Worm (Caenorhabditis elegans): Measurements from ENCODE around the gene T24B8.3.

Gene T24B8.3

DNA sequence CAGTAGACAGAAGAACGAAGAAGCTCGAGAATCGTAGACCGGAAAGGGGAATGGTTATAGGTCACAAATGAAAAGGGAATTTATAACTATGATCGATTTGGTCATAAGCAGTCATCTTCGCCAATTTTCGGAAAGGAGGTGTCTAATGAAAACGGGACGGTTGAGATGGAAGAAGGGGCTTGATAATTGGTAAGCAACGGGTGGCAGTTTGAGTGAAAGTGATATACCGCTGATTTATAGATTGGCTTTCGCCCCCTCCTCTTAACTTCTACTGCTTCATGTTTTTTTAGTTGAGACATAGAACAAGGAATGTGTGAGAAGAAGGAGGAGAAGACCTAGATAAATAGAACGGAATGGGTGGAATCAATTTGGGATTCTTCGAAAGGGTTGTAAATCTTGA is 11.8 kb upstream of the T24B8.3 start:
- TF ChIP-seq mxl-1 (tag; optimal IDR thresholded peaks at IDR 0.05) (no peak), lin-40 (tag; optimal IDR thresholded peaks at IDR 0.05) (no peak), somi-1 (GFP tag; optimal IDR thresholded peaks at IDR 0.05) (no peak), hmg-1.2 (GFP tag; IDR thresholded peaks at IDR 0.05) (no peak), ceh-91 (GFP tag; IDR thresholded peaks at IDR 0.05) (no peak), F57A8.1 (GFP tag; optimal IDR thresholded peaks at IDR 0.05) (no peak), tbx-9 (tag; optimal IDR thresholded peaks at IDR 0.05; ENCODE audit: borderline replicate concordance) (no peak), Y95B8A.8 (GFP tag; IDR thresholded peaks at IDR 0.05) (no peak), cebp-2 (GFP tag; IDR thresholded peaks at IDR 0.05) (no peak), athp-1 (tag; optimal IDR thresholded peaks at IDR 0.05) (no peak), ets-4 (GFP tag; optimal IDR thresholded peaks at IDR 0.05) (no peak), F33H1.4 (GFP tag; IDR thresholded peaks at IDR 0.05) (no peak), die-1 (tag; optimal IDR thresholded peaks at IDR 0.05) (no peak), cebp-1 (GFP tag; IDR thresholded peaks at IDR 0.05) (no peak), cebp-1 (tag; optimal IDR thresholded peaks at IDR 0.05) (no peak), snpc-1.3 (tag; optimal IDR thresholded peaks at IDR 0.05; ENCODE audit: insufficient read depth) (no peak)

DNA sequence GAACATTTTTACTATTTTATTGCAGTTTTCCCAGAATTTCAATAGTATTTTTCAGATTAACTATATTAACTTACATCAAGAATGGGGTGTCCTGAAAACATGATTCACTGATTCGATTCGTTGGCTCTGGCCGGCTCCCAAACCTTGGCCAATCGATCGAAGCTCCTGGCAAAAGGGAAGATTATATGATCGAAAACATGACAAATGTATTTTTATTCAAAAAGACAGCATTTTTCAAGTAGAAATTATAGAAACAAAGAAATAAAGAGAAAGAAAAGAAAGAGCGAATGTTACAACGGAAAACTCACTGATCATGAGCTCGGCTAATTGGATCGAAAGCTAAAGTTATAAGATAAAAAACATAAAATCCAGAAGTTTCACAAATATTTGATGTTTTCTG is 9.8 kb upstream of the T24B8.3 start, which contains the start of gene T24B8.4:
T24B8.4 (minus strand) TSS at position 101 of the 400 bp plus-strand sequence.
- no peak for TF ChIP-seq zfh-2 (GFP tag; conservative IDR thresholded peaks at IDR 0.05)
- no peak for TF ChIP-seq C06A6.2 (GFP tag; conservative IDR thresholded peaks at IDR 0.05)
- TF ChIP-seq B0035.1 (tag; optimal IDR thresholded peaks at IDR 0.05), result no peak
- TF ChIP-seq F57A8.1 (GFP tag; optimal IDR thresholded peaks at IDR 0.05), result no peak
- TF ChIP-seq lin-40 (tag; optimal IDR thresholded peaks at IDR 0.05), result no peak
- no peak for TF ChIP-seq ceh-79 (tag; optimal IDR thresholded peaks at IDR 0.05)
- TF ChIP-seq mxl-1 (tag; optimal IDR thresholded peaks at IDR 0.05), result no peak
- no peak for TF ChIP-seq F10E7.11 (tag; optimal IDR thresholded peaks at IDR 0.05)
- no peak for TF ChIP-seq unc-130 (GFP tag; optimal IDR thresholded peaks at IDR 0.05)
- TF ChIP-seq snpc-4 (GFP tag; optimal IDR thresholded peaks at IDR 0.05), result no peak
- no peak for TF ChIP-seq snpc-4 (tag; optimal IDR thresholded peaks at IDR 0.05)
- no peak for TF ChIP-seq dpl-1 (GFP tag; optimal IDR thresholded peaks at IDR 0.05)
- no peak for TF ChIP-seq zim-3 (tag; optimal IDR thresholded peaks at IDR 0.05)
- no peak for TF ChIP-seq F57C9.4 (tag; optimal IDR thresholded peaks at IDR 0.05)
- no peak for TF ChIP-seq unc-62 (GFP tag; optimal IDR thresholded peaks at IDR 0.05)
- no peak for TF ChIP-seq K12H6.12 (tag; optimal IDR thresholded peaks at IDR 0.05)
- TF ChIP-seq efl-1 (GFP tag; optimal IDR thresholded peaks at IDR 0.05), result no peak
- TF ChIP-seq aptf-3 (GFP tag; IDR thresholded peaks at IDR 0.05), result no peak

DNA sequence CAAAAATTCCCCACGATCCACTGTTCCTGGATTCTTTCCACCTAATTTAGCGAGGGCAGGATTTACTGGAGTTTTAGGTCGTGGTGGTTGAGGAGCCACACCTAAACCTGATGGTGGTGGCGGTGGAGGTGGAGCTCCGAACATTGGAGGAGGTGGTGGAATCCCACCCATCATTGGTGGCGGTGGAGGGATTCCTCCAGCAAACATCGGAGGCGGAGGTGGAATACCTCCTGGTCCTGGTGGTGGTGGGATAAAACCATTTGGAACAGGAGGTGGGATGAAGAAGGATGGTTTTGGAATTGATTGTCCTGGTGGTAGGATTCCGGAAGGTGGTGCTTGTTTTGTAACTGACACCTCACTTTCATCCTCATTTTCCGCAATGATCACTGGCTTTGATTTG is 8.9 kb upstream of the T24B8.3 start:
- no peak for TF ChIP-seq mes-4 (tag; optimal IDR thresholded peaks at IDR 0.05)
- no peak for TF ChIP-seq ceh-27 (GFP tag; optimal IDR thresholded peaks at IDR 0.05)
- TF ChIP-seq bed-2 (GFP tag; IDR thresholded peaks at IDR 0.05), result no peak
- TF ChIP-seq mcd-1 (GFP tag; IDR thresholded peaks at IDR 0.05), result 0 out of 2 replicates have a peak, but pooled peaks have one; percentile 23
- TF ChIP-seq ztf-26 (tag; optimal IDR thresholded peaks at IDR 0.05), result no peak
- TF ChIP-seq repo-1 (tag; optimal IDR thresholded peaks at IDR 0.05), result no peak
- TF ChIP-seq ets-4 (GFP tag; optimal IDR thresholded peaks at IDR 0.05), result no peak
- TF ChIP-seq zfh-2 (GFP tag; conservative IDR thresholded peaks at IDR 0.05), result peak; percentile 75
- no peak for TF ChIP-seq mel-28 (tag; optimal IDR thresholded peaks at IDR 0.05; ENCODE audit: borderline replicate concordance)
- TF ChIP-seq ceh-58 (GFP tag; IDR thresholded peaks at IDR 0.05), result no peak
- no peak for TF ChIP-seq lin-26 (GFP tag; IDR thresholded peaks at IDR 0.05)
- no peak for TF ChIP-seq ccch-3 (GFP tag; optimal IDR thresholded peaks at IDR 0.05)
- no peak for TF ChIP-seq F49E8.2 (tag; optimal IDR thresholded peaks at IDR 0.05; ENCODE audit: insufficient read depth)
- TF ChIP-seq F33H1.4 (GFP tag; IDR thresholded peaks at IDR 0.05), result no peak
- 0 out of 2 replicates have a peak, but pooled peaks have one; percentile 19 for TF ChIP-seq madf-3 (GFP tag; IDR thresholded peaks at IDR 0.05)
